Fruit fly (Drosophila melanogaster) whole organism, wandering third instar larva: ENCODE results near the gene AdamTS-B.

ENCODE experiments used
- Abd-B ChIP-seq: fragments of >200 bp; optimal IDR thresholded peaks from 2 replicates; lab custom pipeline; 2017; ENCODE audit warnings: missing biosample characterization, missing genetic modification characterization
- CG32264 ChIP-seq: fragments of 200-800 bp; sonication (Bioruptor generic); optimal IDR thresholded peaks from 2 replicates; lab custom pipeline; 2016; ENCODE audit warnings: missing biosample characterization, missing genetic modification characterization
- CG9705 ChIP-seq: fragments of 200-800 bp; sonication (Bioruptor generic); optimal IDR thresholded peaks from 2 replicates; lab custom pipeline; 2018; ENCODE audit warnings: missing biosample characterization, mild to moderate bottlenecking, missing genetic modification characterization
- CrebA ChIP-seq: fragments of 200-800 bp; sonication (Bioruptor generic); optimal IDR thresholded peaks from 2 replicates; lab custom pipeline; 2016; ENCODE audit warnings: missing biosample characterization, mild to moderate bottlenecking, missing genetic modification characterization, borderline replicate concordance
- Dfd ChIP-seq: fragments of >200 bp; optimal IDR thresholded peaks from 2 replicates; lab custom pipeline; 2017; ENCODE audit warnings: missing biosample characterization, missing genetic modification characterization
- Dif ChIP-seq: fragments of 200-275, 200-300 bp; sonication (Bioruptor generic); optimal IDR thresholded peaks from 2 replicates; lab custom pipeline; 2018; ENCODE audit warnings: missing biosample characterization, missing genetic modification characterization; ENCODE audit not compliant: partially characterized antibody
- GATAd ChIP-seq: sonication (Bioruptor generic); optimal IDR thresholded peaks from 2 replicates; lab custom pipeline; 2016; ENCODE audit warnings: missing biosample characterization, missing genetic modification characterization
- HLH106 ChIP-seq: fragments of 200-800 bp; optimal IDR thresholded peaks from 3 replicates; lab custom pipeline; 2019; ENCODE audit warnings: missing biosample characterization, mild to moderate bottlenecking, missing genetic modification characterization, moderate library complexity
- Hnf4 ChIP-seq: fragments of 200-800 bp; sonication (Bioruptor generic); optimal IDR thresholded peaks from 2 replicates; lab custom pipeline; 2016; ENCODE audit warnings: missing biosample characterization, mild to moderate bottlenecking, missing genetic modification characterization
- Hr78 ChIP-seq: fragments of >200 bp; optimal IDR thresholded peaks from 2 replicates; lab custom pipeline; 2017; ENCODE audit warnings: missing biosample characterization, missing genetic modification characterization
- Hr83 ChIP-seq: fragments of 200-300 bp; sonication (Bioruptor generic); optimal IDR thresholded peaks from 2 replicates; lab custom pipeline; 2016; ENCODE audit warnings: missing biosample characterization, mild to moderate bottlenecking, missing genetic modification characterization, moderate library complexity; ENCODE audit not compliant: poor library complexity, severe bottlenecking
- Jra ChIP-seq: sonication (Bioruptor generic); optimal IDR thresholded peaks from 2 replicates; lab custom pipeline; 2016; ENCODE audit warnings: missing biosample characterization, missing genetic modification characterization
- Mio ChIP-seq: sonication (Bioruptor generic); optimal IDR thresholded peaks from 2 replicates; lab custom pipeline; 2016; ENCODE audit warnings: missing biosample characterization, missing genetic modification characterization
- Myc ChIP-seq: fragments of >200 bp; optimal IDR thresholded peaks from 2 replicates; lab custom pipeline; 2017
- N ChIP-seq: fragments of >200 bp; optimal IDR thresholded peaks from 2 replicates; lab custom pipeline; 2018; ENCODE audit warnings: missing biosample characterization, missing external identifiers, missing genetic modification characterization
- OdsH ChIP-seq: fragments of 200-800 bp; sonication (Bioruptor generic); optimal IDR thresholded peaks from 2 replicates; lab custom pipeline; 2016; ENCODE audit warnings: missing biosample characterization, mild to moderate bottlenecking, missing genetic modification characterization
- Rel ChIP-seq, 2 experiments: fragments of 200-800 bp; sonication (Bioruptor generic) in 1 of 2; optimal IDR thresholded peaks; 2 replicates in 1 of 2; 3 replicates in 1 of 2; lab custom pipeline; 2016 to 2019; ENCODE audit warnings: mild to moderate bottlenecking in 2 of 2, missing biosample characterization in 2 of 2, missing genetic modification characterization in 2 of 2, moderate library complexity in 1 of 2
- Sp1 ChIP-seq: fragments of 200-800 bp; sonication (Bioruptor generic); optimal IDR thresholded peaks from 3 replicates; lab custom pipeline; 2019; ENCODE audit warnings: missing biosample characterization, mild to moderate bottlenecking, missing genetic modification characterization, moderate library complexity
- Vsx2 ChIP-seq: fragments of 200-300, 225-300 bp; sonication (Bioruptor generic); optimal IDR thresholded peaks from 2 replicates; lab custom pipeline; 2018; ENCODE audit warnings: missing biosample characterization, missing genetic modification characterization; ENCODE audit not compliant: partially characterized antibody
- br ChIP-seq: fragments of 200-800 bp; sonication (Bioruptor generic); optimal IDR thresholded peaks from 2 replicates; lab custom pipeline; 2016; ENCODE audit warnings: missing biosample characterization, missing genetic modification characterization
- brk ChIP-seq: fragments of 200-800 bp; sonication (Bioruptor generic); optimal IDR thresholded peaks from 2 replicates; lab custom pipeline; 2016; ENCODE audit warnings: missing biosample characterization, mild to moderate bottlenecking, missing genetic modification characterization
- dl ChIP-seq, 2 experiments: fragments of 175-275, 200-275 bp in 1 of 2; fragments of 200-275 bp in 1 of 2; sonication (Bioruptor generic); optimal IDR thresholded peaks; lab custom pipeline; 2018; ENCODE audit warnings: mild to moderate bottlenecking in 2 of 2, missing biosample characterization in 2 of 2, missing genetic modification characterization in 2 of 2, moderate library complexity in 2 of 2; ENCODE audit not compliant: partially characterized antibody in 2 of 2, insufficient read depth in 1 of 2
- dmrt93B ChIP-seq: fragments of 200-800 bp; sonication (Bioruptor generic); optimal IDR thresholded peaks from 2 replicates; lab custom pipeline; 2018; ENCODE audit warnings: missing biosample characterization, mild to moderate bottlenecking, missing genetic modification characterization
- dsf ChIP-seq: sonication (Bioruptor generic); optimal IDR thresholded peaks from 2 replicates; lab custom pipeline; 2016; ENCODE audit warnings: missing biosample characterization, missing genetic modification characterization, borderline replicate concordance
- ey ChIP-seq: fragments of 200-800 bp; sonication (Bioruptor generic); optimal IDR thresholded peaks from 2 replicates; lab custom pipeline; 2016; ENCODE audit warnings: missing biosample characterization, missing genetic modification characterization
- foxo ChIP-seq, 2 experiments: fragments of 200-800 bp; sonication (Bioruptor generic); optimal IDR thresholded peaks; 2 replicates in 1 of 2; 3 replicates in 1 of 2; lab custom pipeline; 2016 to 2017; ENCODE audit warnings: missing biosample characterization in 2 of 2, missing genetic modification characterization in 2 of 2
- fru ChIP-seq: fragments of 200-800 bp; sonication (Bioruptor generic); optimal IDR thresholded peaks from 3 replicates; lab custom pipeline; 2016; ENCODE audit warnings: missing biosample characterization, mild to moderate bottlenecking, missing genetic modification characterization
- h ChIP-seq: fragments of 200-800 bp; sonication (Bioruptor generic); optimal IDR thresholded peaks from 3 replicates; lab custom pipeline; 2016; ENCODE audit warnings: missing biosample characterization, mild to moderate bottlenecking, missing genetic modification characterization
- jim ChIP-seq: fragments of 175-275, 200-325 bp; sonication (Bioruptor generic); optimal IDR thresholded peaks from 2 replicates; lab custom pipeline; 2016; ENCODE audit warnings: missing biosample characterization, mild to moderate bottlenecking, missing genetic modification characterization
- lola ChIP-seq: fragments of >200 bp; optimal IDR thresholded peaks from 2 replicates; lab custom pipeline; 2017; ENCODE audit warnings: missing biosample characterization, missing genetic modification characterization
- pan ChIP-seq: fragments of >200 bp; optimal IDR thresholded peaks from 2 replicates; lab custom pipeline; 2017
- psq ChIP-seq: fragments of 200-800 bp; sonication (Bioruptor generic); optimal IDR thresholded peaks from 3 replicates; lab custom pipeline; 2017; ENCODE audit warnings: missing biosample characterization, mild to moderate bottlenecking, missing genetic modification characterization, moderate library complexity
- rgr ChIP-seq: fragments of 200-800 bp; sonication (Bioruptor generic); optimal IDR thresholded peaks from 3 replicates; lab custom pipeline; 2016; ENCODE audit warnings: missing biosample characterization, mild to moderate bottlenecking, missing genetic modification characterization
- sage ChIP-seq: fragments of 200-800 bp; sonication (Bioruptor generic); optimal IDR thresholded peaks from 2 replicates; lab custom pipeline; 2016; ENCODE audit warnings: missing biosample characterization, mild to moderate bottlenecking, missing genetic modification characterization
- sv ChIP-seq: fragments of 200-800 bp; sonication (Bioruptor generic); optimal IDR thresholded peaks from 3 replicates; lab custom pipeline; 2016; ENCODE audit warnings: missing biosample characterization, missing genetic modification characterization
- tai ChIP-seq: sonication (Bioruptor generic); optimal IDR thresholded peaks from 2 replicates; lab custom pipeline; 2016; ENCODE audit warnings: missing biosample characterization, missing genetic modification characterization
- usp ChIP-seq: fragments of >200 bp; optimal IDR thresholded peaks from 2 replicates; lab custom pipeline; 2017; ENCODE audit warnings: missing biosample characterization, missing genetic modification characterization
- woc ChIP-seq: sonication (Bioruptor generic); optimal IDR thresholded peaks from 2 replicates; lab custom pipeline; 2016; ENCODE audit warnings: missing biosample characterization, mild to moderate bottlenecking, missing genetic modification characterization

Gene AdamTS-B

DNA sequence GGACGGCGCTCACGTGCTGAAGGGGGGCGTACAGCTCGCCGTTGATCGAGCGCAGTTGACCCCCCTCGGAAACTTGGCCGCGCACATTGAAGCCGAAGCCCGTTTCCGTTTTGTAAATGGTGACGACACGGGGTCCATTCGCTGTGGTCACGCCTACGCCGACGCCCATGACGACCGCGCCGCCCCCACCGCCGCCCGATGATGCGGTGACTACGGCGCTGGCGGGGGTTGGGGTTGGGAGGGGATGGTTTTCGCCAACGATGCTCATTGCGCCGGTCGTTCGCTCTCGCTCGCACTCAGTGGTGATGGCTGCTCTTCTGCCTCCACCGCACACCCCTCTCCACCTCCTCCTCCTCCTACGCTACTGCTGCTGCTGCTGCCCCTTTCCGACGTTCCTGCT, 38.8 kb downstream of the AdamTS-B start:
- TF ChIP-seq HLH106 (tag; lab: Kevin White, UChicago): peak; percentile 19
- peak; percentile 10 for TF ChIP-seq dmrt93B
- TF ChIP-seq rgr (GFP tag; lab: Kevin White, UChicago): peak; percentile 8
- TF ChIP-seq fru (GFP tag; lab: Kevin White, UChicago): no peak
- no peak for TF ChIP-seq woc (GFP tag; lab: Kevin White, UChicago)
- TF ChIP-seq Sp1: no peak
- TF ChIP-seq N: no peak
- no peak for TF ChIP-seq Jra (GFP tag; lab: Kevin White, UChicago)
- TF ChIP-seq foxo (GFP tag; optimal IDR thresholded peaks at IDR 0.05; lab: Kevin White, UChicago): peak in 1 of 2 experiments; percentile 55
- TF ChIP-seq brk: no peak
- no peak for TF ChIP-seq sage (GFP tag; lab: Kevin White, UChicago)
- TF ChIP-seq GATAd (GFP tag; lab: Kevin White, UChicago): no peak
- TF ChIP-seq Abd-B (GFP tag; lab: Kevin White, UChicago): no peak
- no peak for TF ChIP-seq OdsH (GFP tag; lab: Kevin White, UChicago)
- no peak for TF ChIP-seq CrebA (GFP tag; lab: Kevin White, UChicago)
- TF ChIP-seq br: peak; percentile 14
- no peak for TF ChIP-seq Rel (GFP tag; optimal IDR thresholded peaks at IDR 0.05; lab: Kevin White, UChicago)
- no peak for TF ChIP-seq Rel (tag; optimal IDR thresholded peaks at IDR 0.05; lab: Kevin White, UChicago)
- TF ChIP-seq Mio (GFP tag; lab: Kevin White, UChicago): no peak
- no peak for TF ChIP-seq dsf (GFP tag; lab: Kevin White, UChicago)
- TF ChIP-seq lola (GFP tag; lab: Kevin White, UChicago): no peak
- TF ChIP-seq h (GFP tag; lab: Kevin White, UChicago): no peak
- TF ChIP-seq usp (GFP tag; lab: Kevin White, UChicago): no peak
- TF ChIP-seq Dfd (GFP tag; lab: Kevin White, UChicago): no peak
- peak; percentile 4 for TF ChIP-seq ey (GFP tag; lab: Kevin White, UChicago)

DNA sequence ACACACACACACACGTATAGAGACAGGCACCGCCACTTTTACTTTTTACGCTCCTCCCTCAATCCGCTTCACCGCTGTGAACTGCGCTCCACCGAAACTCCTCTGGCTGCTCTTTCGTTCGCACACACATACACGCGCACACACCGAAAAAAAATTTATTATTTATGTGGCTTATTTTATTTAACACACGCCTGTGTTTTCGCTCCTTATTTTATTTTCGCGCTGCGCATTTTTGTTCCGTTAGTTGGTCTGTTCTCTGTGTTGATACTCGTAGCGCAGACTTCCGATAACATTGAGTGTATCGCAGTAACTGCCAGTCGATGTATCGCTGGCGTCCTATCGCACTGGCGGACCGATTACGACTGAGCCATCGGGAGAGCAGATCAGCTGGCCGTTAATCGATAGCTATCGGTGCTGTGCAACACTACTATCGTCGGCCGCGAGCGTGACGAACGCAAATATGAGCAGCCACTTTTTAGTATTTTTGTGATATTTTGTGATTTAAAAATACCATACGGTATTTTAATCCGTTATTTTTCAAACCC, 39.4 kb downstream of the AdamTS-B start, which contains the start of gene Snx27:
TSS of gene Snx27 (minus strand) at position 356 of the 545 bp plus-strand sequence.
- TF ChIP-seq pan (lab: Kevin White, UChicago) (no peak), dl (GFP tag; optimal IDR thresholded peaks at IDR 0.05; lab: Kevin White, UChicago; ENCODE audit: insufficient read depth in 1 of 2, partially characterized antibody in 2 of 2) (peak in 1 of 2 experiments; percentile 17), br (peak; percentile 43), ey (GFP tag; lab: Kevin White, UChicago) (peak; percentile 32), psq (GFP tag; lab: Kevin White, UChicago) (no peak), foxo (GFP tag; optimal IDR thresholded peaks at IDR 0.05; lab: Kevin White, UChicago) (peak in 1 of 2 experiments; percentile 35), tai (GFP tag; lab: Kevin White, UChicago) (no peak), h (GFP tag; lab: Kevin White, UChicago) (peak; percentile 52), Dif (no peak), Rel (GFP tag; optimal IDR thresholded peaks at IDR 0.05; lab: Kevin White, UChicago) (no peak), Rel (tag; optimal IDR thresholded peaks at IDR 0.05; lab: Kevin White, UChicago) (peak; percentile 21), sage (GFP tag; lab: Kevin White, UChicago) (no peak), CG32264 (GFP tag; lab: Kevin White, UChicago) (no peak), Abd-B (GFP tag; lab: Kevin White, UChicago) (no peak), fru (GFP tag; lab: Kevin White, UChicago) (peak; percentile 85), dsf (GFP tag; lab: Kevin White, UChicago) (peak; percentile 7), rgr (GFP tag; lab: Kevin White, UChicago) (peak; percentile 28), Vsx2 (GFP tag; lab: Kevin White, UChicago) (no peak), OdsH (GFP tag; lab: Kevin White, UChicago) (no peak), CrebA (GFP tag; lab: Kevin White, UChicago) (no peak), lola (GFP tag; lab: Kevin White, UChicago) (no peak), jim (GFP tag; lab: Kevin White, UChicago) (no peak), Hnf4 (GFP tag; lab: Kevin White, UChicago) (peak; percentile 81), Sp1 (peak; percentile 29), Hr83 (GFP tag; lab: Kevin White, UChicago) (peak; percentile 89), usp (GFP tag; lab: Kevin White, UChicago) (no peak), sv (peak; percentile 10), dmrt93B (no peak), CG9705 (no peak), Dfd (GFP tag; lab: Kevin White, UChicago) (no peak), HLH106 (tag; lab: Kevin White, UChicago) (no peak), Jra (GFP tag; lab: Kevin White, UChicago) (peak; percentile 62), woc (GFP tag; lab: Kevin White, UChicago) (peak; percentile 35), Mio (GFP tag; lab: Kevin White, UChicago) (peak; percentile 38), N (no peak), GATAd (GFP tag; lab: Kevin White, UChicago) (no peak), Hr78 (GFP tag; lab: Kevin White, UChicago) (no peak), Myc (lab: Kevin White, UChicago) (no peak), brk (peak; percentile 78)
- TF ChIP-seq, all 38 proteins: peak for 17
